Fruit fly (Drosophila melanogaster) whole organism, embryonic: ENCODE results near the gene CG15461.
A peak's percentile ranks its signal among the peaks of the same experiment; 100 is the strongest.

Source experiments
- Aef1 ChIP-seq: fragments of 200-800 bp; sonication (Bioruptor generic); IDR thresholded peaks from 3 replicates; pipeline ENCODE4 v1.3.6; 2022; ENCODE audit warnings: missing biosample characterization, missing genetic modification characterization
- CG10147 ChIP-seq: fragments of 200-800 bp; sonication (Bioruptor generic); optimal IDR thresholded peaks from 2 replicates; lab custom pipeline; 2019; ENCODE audit warnings: missing biosample characterization, mild to moderate bottlenecking, missing genetic modification characterization, moderate library complexity
- CG10274 ChIP-seq: fragments of 200-800 bp; sonication (Bioruptor generic); optimal IDR thresholded peaks from 3 replicates; lab custom pipeline; 2017; ENCODE audit warnings: missing biosample characterization, mild to moderate bottlenecking, missing genetic modification characterization
- CG10959 ChIP-seq: fragments of 200-800 bp; sonication (Bioruptor generic); IDR thresholded peaks from 2 replicates; pipeline ENCODE4 v1.3.6; 2022; ENCODE audit warnings: missing biosample characterization, missing genetic modification characterization
- CG12104 ChIP-seq: fragments of 200-800 bp; sonication (Bioruptor generic); optimal IDR thresholded peaks from 3 replicates; lab custom pipeline; 2016; ENCODE audit warnings: missing biosample characterization, missing genetic modification characterization
- CG14667 ChIP-seq: fragments of 200-800 bp; sonication (Bioruptor generic); IDR thresholded peaks from 2 replicates; pipeline ENCODE4 v1.3.6; 2022; ENCODE audit warnings: missing biosample characterization, missing genetic modification characterization
- CG17328 ChIP-seq: fragments of 200-800 bp; sonication (Bioruptor generic); IDR thresholded peaks from 2 replicates; pipeline ENCODE4 v1.3.6; 2022; ENCODE audit warnings: missing biosample characterization, missing genetic modification characterization
- CG17829 ChIP-seq: fragments of 200-800 bp; optimal IDR thresholded peaks from 2 replicates; lab custom pipeline; 2019; ENCODE audit warnings: missing biosample characterization, mild to moderate bottlenecking, missing genetic modification characterization, moderate library complexity
- CG33557 ChIP-seq: fragments of 200-800 bp; sonication (Bioruptor generic); optimal IDR thresholded peaks from 2 replicates; lab custom pipeline; 2019; ENCODE audit warnings: missing biosample characterization, mild to moderate bottlenecking, missing genetic modification characterization, moderate library complexity
- CG6654 ChIP-seq: fragments of 200-800 bp; sonication (Bioruptor generic); optimal IDR thresholded peaks from 2 replicates; lab custom pipeline; 2017; ENCODE audit warnings: missing biosample characterization, mild to moderate bottlenecking, missing genetic modification characterization
- CG6689 ChIP-seq: fragments of 200-800 bp; sonication (Bioruptor generic); IDR thresholded peaks from 2 replicates; pipeline ENCODE4 v1.3.6; 2022; ENCODE audit warnings: missing biosample characterization, missing genetic modification characterization
- CG7928 ChIP-seq: fragments of 200-800 bp; sonication (Bioruptor generic); optimal IDR thresholded peaks from 2 replicates; lab custom pipeline; 2017; ENCODE audit warnings: missing biosample characterization, mild to moderate bottlenecking, missing genetic modification characterization
- D19A ChIP-seq: fragments of 200-800 bp; optimal IDR thresholded peaks from 3 replicates; lab custom pipeline; 2019; ENCODE audit warnings: missing biosample characterization, mild to moderate bottlenecking, missing genetic modification characterization, moderate library complexity
- D19B ChIP-seq: fragments of 200-800 bp; sonication (Bioruptor generic); optimal IDR thresholded peaks from 2 replicates; lab custom pipeline; 2017; ENCODE audit warnings: missing biosample characterization, mild to moderate bottlenecking, missing genetic modification characterization
- Dll ChIP-seq: fragments of 200-800 bp; sonication (Bioruptor generic); IDR thresholded peaks from 4 replicates; pipeline ENCODE4 v1.3.6; 2022; ENCODE audit warnings: missing biosample characterization, missing genetic modification characterization; ENCODE audit not compliant: partially characterized antibody
- Doc3 ChIP-seq: fragments of 200-800 bp; sonication (Bioruptor generic); IDR thresholded peaks from 3 replicates; pipeline ENCODE4 v1.3.6; 2022; ENCODE audit warnings: missing biosample characterization, missing genetic modification characterization; ENCODE audit not compliant: partially characterized antibody
- Dp ChIP-seq: fragments of 200-800 bp; sonication (Bioruptor generic); optimal IDR thresholded peaks from 2 replicates; lab custom pipeline; 2018; ENCODE audit warnings: missing biosample characterization, mild to moderate bottlenecking, missing genetic modification characterization, moderate library complexity
- Drgx ChIP-seq: fragments of 200-800 bp; sonication (Bioruptor generic); IDR thresholded peaks from 2 replicates; pipeline ENCODE4 v1.3.6; 2022; ENCODE audit warnings: missing biosample characterization, missing genetic modification characterization
- E2f2 ChIP-seq: fragments of 200-800 bp; sonication (Bioruptor generic); IDR thresholded peaks from 2 replicates; pipeline ENCODE4 v1.3.6; 2022; ENCODE audit warnings: missing biosample characterization, missing genetic modification characterization
- Fer3 ChIP-seq: fragments of 200-800 bp; sonication (Bioruptor generic); optimal IDR thresholded peaks from 2 replicates; lab custom pipeline; 2018; ENCODE audit warnings: missing biosample characterization, mild to moderate bottlenecking, missing genetic modification characterization, moderate library complexity
- MTF-1 ChIP-seq: fragments of 200-800 bp; sonication (Bioruptor generic); optimal IDR thresholded peaks from 2 replicates; lab custom pipeline; 2018; ENCODE audit warnings: missing biosample characterization, mild to moderate bottlenecking, missing genetic modification characterization, borderline replicate concordance
- Mad ChIP-seq: fragments of 200-800 bp; sonication (Bioruptor generic); optimal IDR thresholded peaks from 2 replicates; lab custom pipeline; 2016; ENCODE audit warnings: missing biosample characterization, missing genetic modification characterization
- Meics ChIP-seq: fragments of 200-800 bp; sonication (Bioruptor generic); optimal IDR thresholded peaks from 2 replicates; lab custom pipeline; 2017; ENCODE audit warnings: missing biosample characterization, mild to moderate bottlenecking, missing genetic modification characterization
- Neu2 ChIP-seq: fragments of 200-800 bp; sonication (Bioruptor generic); optimal IDR thresholded peaks from 3 replicates; lab custom pipeline; 2016; ENCODE audit warnings: missing biosample characterization, missing genetic modification characterization, borderline replicate concordance
- Opbp ChIP-seq: fragments of 200-800 bp; sonication (Bioruptor generic); IDR thresholded peaks from 3 replicates; pipeline ENCODE4 v1.3.6; 2022; ENCODE audit warnings: missing biosample characterization, missing genetic modification characterization; ENCODE audit not compliant: partially characterized antibody
- Poxn ChIP-seq: fragments of 200-800 bp; sonication (Bioruptor generic); IDR thresholded peaks from 2 replicates; pipeline ENCODE4 v1.3.6; 2022; ENCODE audit warnings: missing biosample characterization, missing genetic modification characterization
- Sry-β ChIP-seq: fragments of 200-800 bp; sonication (Bioruptor generic); optimal IDR thresholded peaks from 2 replicates; lab custom pipeline; 2018; ENCODE audit warnings: missing biosample characterization, mild to moderate bottlenecking, missing genetic modification characterization, moderate library complexity
- YL-1 ChIP-seq: fragments of 200-800 bp; sonication (Bioruptor generic); optimal IDR thresholded peaks from 3 replicates; lab custom pipeline; 2017; ENCODE audit warnings: missing biosample characterization, mild to moderate bottlenecking, missing genetic modification characterization
- bsh ChIP-seq, 2 experiments: fragments of 200-800 bp; sonication (Bioruptor generic); optimal IDR thresholded peaks; 2 replicates each; lab custom pipeline; 2017 to 2018; ENCODE audit warnings: mild to moderate bottlenecking in 2 of 2, missing biosample characterization in 2 of 2, missing genetic modification characterization in 2 of 2, moderate library complexity in 1 of 2
- caup ChIP-seq: fragments of 200-800 bp; sonication (Bioruptor generic); optimal IDR thresholded peaks from 3 replicates; lab custom pipeline; 2017; ENCODE audit warnings: missing biosample characterization, mild to moderate bottlenecking, missing genetic modification characterization, moderate library complexity; ENCODE audit not compliant: severe bottlenecking
- ftz-f1 ChIP-seq: fragments of 200-800 bp; sonication (Bioruptor generic); optimal IDR thresholded peaks from 2 replicates; lab custom pipeline; 2016; ENCODE audit warnings: missing biosample characterization, missing genetic modification characterization
- gem ChIP-seq: fragments of 200-800 bp; sonication (Bioruptor generic); optimal IDR thresholded peaks from 2 replicates; lab custom pipeline; 2019; ENCODE audit warnings: missing biosample characterization, mild to moderate bottlenecking, missing genetic modification characterization, moderate library complexity
- grn ChIP-seq: fragments of 200-800 bp; sonication (Bioruptor generic); optimal IDR thresholded peaks from 3 replicates; lab custom pipeline; 2017; ENCODE audit warnings: missing biosample characterization, missing genetic modification characterization
- lilli ChIP-seq: fragments of 200-800 bp; sonication (Bioruptor generic); optimal IDR thresholded peaks from 3 replicates; lab custom pipeline; 2016; ENCODE audit warnings: missing biosample characterization, missing genetic modification characterization
- nerfin-2 ChIP-seq: fragments of 200-800 bp; sonication (Bioruptor generic); IDR thresholded peaks from 2 replicates; pipeline ENCODE4 v1.3.6; 2022; ENCODE audit warnings: missing biosample characterization, missing genetic modification characterization; ENCODE audit not compliant: partially characterized antibody
- odd ChIP-seq: fragments of 200-800 bp; sonication (Bioruptor generic); optimal IDR thresholded peaks from 2 replicates; lab custom pipeline; 2017; ENCODE audit warnings: missing biosample characterization, mild to moderate bottlenecking, missing genetic modification characterization
- otp ChIP-seq: fragments of 200-800 bp; sonication (Bioruptor generic); IDR thresholded peaks from 3 replicates; pipeline ENCODE4, ENCODE4 v1.3.6; 2022; ENCODE audit warnings: missing biosample characterization, missing genetic modification characterization
- pan ChIP-seq, 4 experiments: fragments of >200 bp in 3 of 4; fragments of 200-800 bp in 1 of 4; sonication (Bioruptor generic) in 1 of 4; optimal IDR thresholded peaks in 3 of 4; IDR thresholded peaks in 1 of 4; 2 replicates each; pipeline versions ENCODE4 v1.3.6 to Lab custom; 2017 to 2022; ENCODE audit warnings: missing biosample characterization in 2 of 4, missing genetic modification characterization in 2 of 4, mixed read lengths in 1 of 4
- pita ChIP-seq: fragments of 200-800 bp; sonication (Bioruptor generic); optimal IDR thresholded peaks from 2 replicates; lab custom pipeline; 2017; ENCODE audit warnings: missing biosample characterization, mild to moderate bottlenecking, missing genetic modification characterization
- schlank ChIP-seq: fragments of 200-800 bp; sonication (Bioruptor generic); optimal IDR thresholded peaks from 2 replicates; lab custom pipeline; 2018; ENCODE audit warnings: missing biosample characterization, mild to moderate bottlenecking, missing genetic modification characterization
- sens ChIP-seq: fragments of 200-800 bp; sonication (Bioruptor generic); peaks from one replicate; lab custom pipeline; 2016; ENCODE audit warnings: missing biosample characterization, missing genetic modification characterization
- slou ChIP-seq: fragments of 200-800 bp; sonication (Bioruptor generic); optimal IDR thresholded peaks from 3 replicates; lab custom pipeline; 2016; ENCODE audit warnings: missing biosample characterization, missing genetic modification characterization
- stc ChIP-seq: fragments of 200-800 bp; sonication (Bioruptor generic); IDR thresholded peaks from 2 replicates; pipeline ENCODE4 v1.3.6; 2022; ENCODE audit warnings: missing biosample characterization, missing genetic modification characterization
- sug ChIP-seq: fragments of 200-800 bp; optimal IDR thresholded peaks from 2 replicates; lab custom pipeline; 2019; ENCODE audit warnings: missing biosample characterization, mild to moderate bottlenecking, missing genetic modification characterization, moderate library complexity
- vnd ChIP-seq: fragments of 200-800 bp; sonication (Bioruptor generic); IDR thresholded peaks from 3 replicates; pipeline ENCODE4 v1.3.6; 2022; ENCODE audit warnings: missing biosample characterization, missing genetic modification characterization; ENCODE audit not compliant: partially characterized antibody

The CG15461 gene

DNA sequence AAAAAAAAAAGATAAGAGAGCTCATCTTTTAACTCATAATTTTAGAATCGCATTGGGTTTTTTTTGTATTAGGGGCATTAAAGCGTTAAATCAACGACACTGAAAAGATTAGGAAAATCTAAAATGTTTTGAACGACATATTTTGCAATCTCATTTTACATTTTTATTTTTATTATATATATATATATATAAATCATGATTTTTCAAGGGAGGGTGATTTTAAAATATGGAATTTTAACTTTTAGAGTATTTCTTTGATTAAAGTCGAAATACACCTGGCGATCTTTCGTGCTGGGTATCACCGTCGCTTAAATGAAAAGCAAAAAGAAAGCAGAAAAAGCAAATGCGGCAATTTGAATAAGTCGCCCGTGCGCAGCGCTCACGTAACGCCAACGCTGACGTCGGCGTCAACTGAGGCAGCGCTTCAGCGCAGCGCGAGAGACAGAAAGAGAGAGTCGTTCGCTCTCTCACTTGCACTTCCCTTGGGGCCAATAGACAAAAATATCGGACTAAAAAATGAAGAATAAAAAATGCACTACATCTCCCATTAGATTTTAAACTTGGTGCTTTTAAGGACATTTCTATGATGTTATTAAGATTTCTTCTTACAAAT, 3.5 kb downstream of the CG15461 start (continued):
- no peak for TF ChIP-seq vnd (GFP tag; lab: Robert Waterston, UW)

DNA sequence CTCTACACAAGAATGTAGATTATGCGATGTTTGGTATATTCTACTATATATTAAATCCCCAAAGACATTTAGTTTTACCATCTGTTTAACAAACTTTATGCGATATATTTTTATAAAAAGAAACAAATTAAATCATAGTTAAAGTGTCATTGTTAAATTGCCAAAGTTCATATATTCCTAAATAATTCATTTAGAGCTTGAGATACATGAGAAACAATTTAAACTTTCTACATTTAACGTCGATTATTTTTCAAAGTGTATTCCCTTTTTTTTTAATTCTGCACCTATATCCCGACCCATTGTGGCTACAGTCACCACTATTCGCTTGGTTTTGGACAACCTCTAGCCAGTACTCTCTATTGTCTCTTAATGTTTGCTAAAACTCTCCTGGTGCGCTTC, 4.0 kb downstream of the CG15461 start:
- TF ChIP-seq lilli (GFP tag; lab: Kevin White, UChicago) (no peak), CG7928 (GFP tag; lab: Kevin White, UChicago) (no peak), MTF-1 (GFP tag; lab: Kevin White, UChicago) (no peak), CG6689 (no peak), D19A (peak; percentile 51), CG12104 (GFP tag; lab: Kevin White, UChicago) (no peak), Dll (GFP tag; lab: Robert Waterston, UW) (no peak), CG10274 (GFP tag; lab: Kevin White, UChicago) (no peak), bsh (GFP tag; optimal IDR thresholded peaks at IDR 0.05; lab: Kevin White, UChicago) (no peak), ftz-f1 (GFP tag; lab: Kevin White, UChicago) (no peak), Opbp (GFP tag; lab: Robert Waterston, UW) (no peak), CG14667 (no peak), Mad (GFP tag; lab: Kevin White, UChicago) (no peak), CG10959 (GFP tag; lab: Robert Waterston, UW) (no peak), Dp (GFP tag; lab: Kevin White, UChicago) (no peak), slou (GFP tag; lab: Kevin White, UChicago) (no peak), CG33557 (no peak), pan (optimal IDR thresholded peaks at IDR 0.05; lab: Kevin White, UChicago) (no peak), pan (GFP tag; optimal IDR thresholded peaks at IDR 0.05 in 1 of 2, IDR thresholded peaks at IDR 0.05 in 1 of 2) (no peak), otp (GFP tag; lab: Robert Waterston, UW) (no peak), gem (peak; percentile 35), Meics (GFP tag; lab: Kevin White, UChicago) (peak; percentile 27), pita (no peak), CG10147 (GFP tag; lab: Kevin White, UChicago) (no peak), Poxn (GFP tag; lab: Robert Waterston, UW) (no peak), sens (GFP tag; lab: Kevin White, UChicago) (peak; percentile 60)
- TF ChIP-seq, all 482 proteins: peak for 4

DNA sequence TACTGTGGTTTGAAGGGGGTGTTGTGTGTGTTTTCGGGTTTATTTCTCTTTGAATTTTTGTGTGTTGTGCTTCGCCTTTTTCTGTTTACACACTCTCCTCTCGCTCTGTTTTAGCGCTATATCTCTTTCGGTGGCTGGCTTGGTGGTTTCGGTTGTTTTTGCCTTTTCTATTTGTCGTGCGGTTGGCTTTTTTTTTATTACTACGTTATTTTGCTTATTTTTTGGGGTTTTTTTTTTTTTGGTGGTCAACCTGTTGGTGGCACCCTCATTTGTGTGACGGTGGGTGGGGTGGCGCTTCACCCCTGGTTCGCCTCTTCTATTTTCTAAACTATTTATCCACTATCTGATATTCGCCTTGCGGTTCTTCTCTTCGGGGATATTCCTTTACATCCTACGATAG, 4.9 kb downstream of the CG15461 start:
- TF ChIP-seq Dll (GFP tag; lab: Robert Waterston, UW) (0 out of 4 replicates have a peak, but pooled peaks have one; percentile 24), Fer3 (tag; lab: Kevin White, UChicago) (no peak), Meics (GFP tag; lab: Kevin White, UChicago) (no peak), sens (GFP tag; lab: Kevin White, UChicago) (peak; percentile 27), Drgx (peak; percentile 50; the same call in 1 of the 2 replicates)

DNA sequence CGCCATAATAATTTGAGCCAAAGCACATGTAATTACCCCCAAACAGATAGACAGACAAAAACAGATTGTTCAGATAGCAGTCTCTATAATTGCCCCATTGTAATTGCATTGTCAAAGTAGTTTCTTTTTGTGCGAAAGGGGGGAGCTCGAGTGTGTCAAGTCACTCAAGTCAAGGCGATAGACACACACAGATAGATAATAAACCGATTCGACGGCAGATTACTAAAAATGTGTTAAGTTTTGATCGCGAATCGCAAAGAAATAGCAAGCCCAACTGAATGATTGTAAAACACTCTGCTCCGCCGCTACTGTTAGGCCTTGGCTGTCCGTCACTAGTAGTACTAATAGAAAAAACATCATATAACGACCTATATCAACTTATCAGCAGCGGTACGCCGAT, 6.7 kb downstream of the CG15461 start:
- TF ChIP-seq otp (GFP tag; lab: Robert Waterston, UW) (no peak), Sry-β (no peak), grn (GFP tag; lab: Kevin White, UChicago) (peak; percentile 79), schlank (tag; lab: Kevin White, UChicago) (no peak), Aef1 (GFP tag; lab: Robert Waterston, UW) (no peak), CG17829 (no peak), sug (tag; lab: Kevin White, UChicago) (peak; percentile 54), Neu2 (no peak), CG6654 (GFP tag; lab: Kevin White, UChicago) (no peak), YL-1 (GFP tag; lab: Kevin White, UChicago) (no peak), D19B (GFP tag; lab: Kevin White, UChicago) (no peak), odd (GFP tag; lab: Kevin White, UChicago) (no peak), caup (peak; percentile 23), CG17328 (GFP tag; lab: Robert Waterston, UW) (no peak), E2f2 (GFP tag; lab: Robert Waterston, UW) (no peak), Doc3 (GFP tag; lab: Robert Waterston, UW) (no peak), stc (no peak), nerfin-2 (no peak)
